Worm (Caenorhabditis elegans): ENCODE data around the gene fbxb-116.

DNA sequence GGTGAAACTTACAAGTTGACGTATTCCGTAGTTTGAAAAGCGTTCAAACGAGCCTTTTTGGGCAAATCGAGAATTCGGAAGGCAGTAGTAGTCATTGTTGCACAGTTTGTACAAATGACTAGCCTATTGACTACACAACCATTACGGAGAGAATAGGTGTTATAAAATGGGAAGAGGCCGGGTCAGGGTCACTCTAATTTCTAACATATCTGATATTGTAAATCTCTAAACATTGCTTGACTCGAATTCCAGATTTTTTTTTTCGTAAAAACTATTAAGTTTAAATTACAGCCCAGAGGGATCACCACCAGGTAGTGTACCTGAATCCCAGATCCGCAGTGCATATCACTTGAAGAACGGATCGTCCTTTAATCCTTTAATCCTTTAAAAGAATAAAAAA lies 3.6 kb downstream of the fbxb-116 start, which contains the start of gene fbxb-2:
- TF ChIP-seq dpl-1 (GFP tag; optimal IDR thresholded peaks at IDR 0.05) = no peak
- TF ChIP-seq snpc-4 (tag; optimal IDR thresholded peaks at IDR 0.05) = no peak
- TF ChIP-seq nhr-237 (tag; optimal IDR thresholded peaks at IDR 0.05) = no peak
- TF ChIP-seq ceh-28 (tag; optimal IDR thresholded peaks at IDR 0.05) = no peak
